Fruit fly (Drosophila melanogaster) whole organism, embryonic: ENCODE results near the gene Rab3-GEF.

Experiments used
- Adf1 ChIP-seq: fragments of 200-800 bp; sonication (Bioruptor generic); IDR thresholded peaks from 2 replicates; pipeline ENCODE4 v1.3.6; 2022; ENCODE audit warnings: missing biosample characterization, missing genetic modification characterization
- Awh ChIP-seq: fragments of 200-800 bp; sonication (Bioruptor generic); IDR thresholded peaks from 2 replicates; pipeline ENCODE4, ENCODE4 v1.3.6; 2022; ENCODE audit warnings: missing biosample characterization, missing genetic modification characterization
- CG11456 ChIP-seq: fragments of 200-800 bp; sonication (Bioruptor generic); IDR thresholded peaks from 3 replicates; pipeline ENCODE4 v1.3.6; 2022; ENCODE audit warnings: missing biosample characterization, missing genetic modification characterization
- CG11696 ChIP-seq: fragments of 200-800 bp; sonication (Bioruptor generic); IDR thresholded peaks from 2 replicates; pipeline ENCODE4 v1.3.6; 2022; ENCODE audit warnings: missing biosample characterization, missing genetic modification characterization
- CG13123 ChIP-seq: fragments of 200-800 bp; sonication (Bioruptor generic); optimal IDR thresholded peaks from 2 replicates; lab custom pipeline; 2016; ENCODE audit warnings: missing biosample characterization, missing genetic modification characterization
- CG13624 ChIP-seq: fragments of 200-800 bp; sonication (Bioruptor generic); optimal IDR thresholded peaks from 2 replicates; lab custom pipeline; 2016; ENCODE audit warnings: missing biosample characterization, missing genetic modification characterization
- CG15011 ChIP-seq: fragments of 200-800 bp; sonication (Bioruptor generic); optimal IDR thresholded peaks from 3 replicates; lab custom pipeline; 2018; ENCODE audit warnings: missing biosample characterization, mild to moderate bottlenecking, missing genetic modification characterization
- CG1647 ChIP-seq: fragments of 200-800 bp; sonication (Bioruptor generic); optimal IDR thresholded peaks from 3 replicates; lab custom pipeline; 2016; ENCODE audit warnings: missing biosample characterization, missing genetic modification characterization
- CG17829 ChIP-seq: fragments of 200-800 bp; optimal IDR thresholded peaks from 2 replicates; lab custom pipeline; 2019; ENCODE audit warnings: missing biosample characterization, mild to moderate bottlenecking, missing genetic modification characterization, moderate library complexity
- CG18011 ChIP-seq: fragments of 200-800 bp; sonication (Bioruptor generic); optimal IDR thresholded peaks from 2 replicates; lab custom pipeline; 2017; ENCODE audit warnings: missing biosample characterization, missing genetic modification characterization, mild to moderate bottlenecking, moderate library complexity, missing genotype
- CG18476 ChIP-seq: fragments of 200-800 bp; sonication (Bioruptor generic); optimal IDR thresholded peaks from 2 replicates; lab custom pipeline; 2016; ENCODE audit warnings: missing biosample characterization, mild to moderate bottlenecking, missing genetic modification characterization
- CG18599 ChIP-seq: fragments of 200-800 bp; sonication (Bioruptor generic); optimal IDR thresholded peaks from 3 replicates; lab custom pipeline; 2017; ENCODE audit warnings: missing biosample characterization, missing genetic modification characterization, mild to moderate bottlenecking, moderate library complexity, missing genetic modification reagents
- CG2129 ChIP-seq: fragments of 200-800 bp; sonication (Bioruptor generic); IDR thresholded peaks from 2 replicates; pipeline ENCODE4 v1.3.6; 2022; ENCODE audit warnings: missing biosample characterization, missing genetic modification characterization; ENCODE audit not compliant: partially characterized antibody
- CG3065 ChIP-seq: fragments of 200-800 bp; sonication (Bioruptor generic); optimal IDR thresholded peaks from 2 replicates; lab custom pipeline; 2016; ENCODE audit warnings: missing biosample characterization, missing genetic modification characterization
- CG31388 ChIP-seq: fragments of 200-800 bp; sonication (Bioruptor generic); optimal IDR thresholded peaks from 2 replicates; lab custom pipeline; 2016; ENCODE audit warnings: missing biosample characterization, missing genetic modification characterization
- CG3838 ChIP-seq: fragments of 200-800 bp; sonication (Bioruptor generic); optimal IDR thresholded peaks from 3 replicates; lab custom pipeline; 2016; ENCODE audit warnings: missing biosample characterization, missing genetic modification characterization
- CG3847 ChIP-seq: fragments of 200-800 bp; sonication (Bioruptor generic); IDR thresholded peaks from 2 replicates; pipeline ENCODE4 v1.3.6; 2022; ENCODE audit warnings: missing biosample characterization, missing genetic modification characterization
- CG4854 ChIP-seq: fragments of 200-800 bp; sonication (Bioruptor generic); optimal IDR thresholded peaks from 2 replicates; lab custom pipeline; 2016; ENCODE audit warnings: missing biosample characterization, missing genetic modification characterization, inconsistent platforms
- CG6175 ChIP-seq: fragments of 200-800 bp; sonication (Bioruptor generic); IDR thresholded peaks from 3 replicates; pipeline ENCODE4 v1.3.6; 2022; ENCODE audit warnings: missing biosample characterization, missing genetic modification characterization
- CG7357 ChIP-seq: fragments of 200-800 bp; sonication (Bioruptor generic); IDR thresholded peaks from 3 replicates; pipeline ENCODE4 v1.3.6; 2022; ENCODE audit warnings: missing biosample characterization, missing genetic modification characterization
- CG7786 ChIP-seq: fragments of 200-800 bp; sonication (Bioruptor generic); optimal IDR thresholded peaks from 2 replicates; lab custom pipeline; 2016; ENCODE audit warnings: missing biosample characterization, missing genetic modification characterization
- CG7963 ChIP-seq: fragments of 200-800 bp; sonication (Bioruptor generic); IDR thresholded peaks from 3 replicates; pipeline ENCODE4 v1.3.6; 2022; ENCODE audit warnings: missing biosample characterization, missing genetic modification characterization; ENCODE audit not compliant: partially characterized antibody
- CG9727 ChIP-seq: fragments of 200-800 bp; sonication (Bioruptor generic); optimal IDR thresholded peaks from 3 replicates; lab custom pipeline; 2017; ENCODE audit warnings: missing biosample characterization, mild to moderate bottlenecking, missing genetic modification characterization
- CG9817 ChIP-seq: fragments of 200-800 bp; sonication (Bioruptor generic); optimal IDR thresholded peaks from 2 replicates; lab custom pipeline; 2018; ENCODE audit warnings: missing biosample characterization, mild to moderate bottlenecking, missing genetic modification characterization, moderate library complexity
- Doc2 ChIP-seq: fragments of 200-800 bp; sonication (Bioruptor generic); IDR thresholded peaks from 2 replicates; pipeline ENCODE4 v1.3.6; 2022; ENCODE audit warnings: missing biosample characterization, missing genetic modification characterization
- H15 ChIP-seq: fragments of 200-800 bp; sonication (Bioruptor generic); IDR thresholded peaks from 3 replicates; pipeline ENCODE4 v1.3.6; 2022; ENCODE audit warnings: missing biosample characterization, missing genetic modification characterization
- Hr3 ChIP-seq: fragments of 200-800 bp; sonication (Bioruptor generic); optimal IDR thresholded peaks from 3 replicates; lab custom pipeline; 2016; ENCODE audit warnings: missing biosample characterization, missing genetic modification characterization
- Kr ChIP-seq: fragments of 200-800 bp; sonication (Bioruptor generic); optimal IDR thresholded peaks from 2 replicates; lab custom pipeline; 2017; ENCODE audit warnings: missing biosample characterization, mild to moderate bottlenecking, missing genetic modification characterization
- Optix ChIP-seq: fragments of 200-800 bp; sonication (Bioruptor generic); IDR thresholded peaks from 3 replicates; pipeline ENCODE4 v1.3.6; 2022; ENCODE audit warnings: missing biosample characterization, missing genetic modification characterization
- PHDP ChIP-seq: fragments of 200-800 bp; sonication (Bioruptor generic); optimal IDR thresholded peaks from 3 replicates; lab custom pipeline; 2018; ENCODE audit warnings: missing biosample characterization, mild to moderate bottlenecking, missing genetic modification characterization, moderate library complexity
- Sox102F ChIP-seq: fragments of 200-800 bp; sonication (Bioruptor generic); optimal IDR thresholded peaks from 2 replicates; lab custom pipeline; 2018; ENCODE audit warnings: missing biosample characterization, mild to moderate bottlenecking, missing genetic modification characterization, moderate library complexity
- Tbp ChIP-seq: fragments of >200 bp; optimal IDR thresholded peaks from 2 replicates; lab custom pipeline; 2018; ENCODE audit warnings: missing biosample characterization, missing genetic modification characterization
- cg ChIP-seq: fragments of 200-800 bp; sonication (Bioruptor generic); optimal IDR thresholded peaks from 3 replicates; lab custom pipeline; 2019; ENCODE audit warnings: missing biosample characterization, mild to moderate bottlenecking, missing genetic modification characterization, moderate library complexity
- en ChIP-seq: fragments of 200-800 bp; sonication (Bioruptor generic); optimal IDR thresholded peaks from 2 replicates; lab custom pipeline; 2016; ENCODE audit warnings: missing biosample characterization, missing genetic modification characterization
- exex ChIP-seq: fragments of 200-800 bp; sonication (Bioruptor generic); optimal IDR thresholded peaks from 4 replicates; lab custom pipeline; 2018; ENCODE audit warnings: missing biosample characterization, mild to moderate bottlenecking, missing genetic modification characterization, moderate library complexity
- ken ChIP-seq: fragments of 200-800 bp; sonication (Bioruptor generic); IDR thresholded peaks from 3 replicates; pipeline ENCODE4 v1.3.6; 2022; ENCODE audit warnings: missing biosample characterization, missing genetic modification characterization
- mld ChIP-seq: fragments of 200-800 bp; sonication (Bioruptor generic); IDR thresholded peaks from 3 replicates; pipeline ENCODE4 v1.3.6; 2022; ENCODE audit warnings: missing biosample characterization, missing genetic modification characterization; ENCODE audit not compliant: partially characterized antibody
- nerfin-1 ChIP-seq: fragments of 200-800 bp; sonication (Bioruptor generic); optimal IDR thresholded peaks from 3 replicates; lab custom pipeline; 2019; ENCODE audit warnings: missing biosample characterization, mild to moderate bottlenecking, missing genetic modification characterization, moderate library complexity
- prd ChIP-seq, 3 experiments: fragments of >200 bp in 2 of 3; fragments of 200-800 bp in 1 of 3; sonication (Bioruptor generic) in 1 of 3; optimal IDR thresholded peaks in 2 of 3; IDR thresholded peaks in 1 of 3; 2 replicates in 2 of 3; 3 replicates in 1 of 3; pipeline versions ENCODE4 v1.3.6 to Lab custom; 2017 to 2022; ENCODE audit warnings: missing biosample characterization in 1 of 3, missing genetic modification characterization in 1 of 3
- pros ChIP-seq: fragments of 200-800 bp; sonication (Bioruptor generic); optimal IDR thresholded peaks from 3 replicates; lab custom pipeline; 2019; ENCODE audit warnings: missing biosample characterization, mild to moderate bottlenecking, missing genetic modification characterization, moderate library complexity
- pzg ChIP-seq: fragments of 200-800 bp; sonication (Bioruptor generic); optimal IDR thresholded peaks from 3 replicates; lab custom pipeline; 2018; ENCODE audit warnings: missing biosample characterization, mild to moderate bottlenecking, missing genetic modification characterization, moderate library complexity
- rib ChIP-seq: fragments of 200-800 bp; sonication (Bioruptor generic); IDR thresholded peaks from 2 replicates; pipeline ENCODE4 v1.3.6; 2022; ENCODE audit warnings: missing biosample characterization, missing genetic modification characterization
- salm ChIP-seq: fragments of 200-800 bp; sonication (Bioruptor generic); optimal IDR thresholded peaks from 2 replicates; lab custom pipeline; 2018; ENCODE audit warnings: missing biosample characterization, mild to moderate bottlenecking, missing genetic modification characterization
- slou ChIP-seq: fragments of 200-800 bp; sonication (Bioruptor generic); optimal IDR thresholded peaks from 3 replicates; lab custom pipeline; 2016; ENCODE audit warnings: missing biosample characterization, missing genetic modification characterization
- sna ChIP-seq: fragments of 200-800 bp; sonication (Bioruptor generic); IDR thresholded peaks from 2 replicates; pipeline ENCODE4 v1.3.6; 2022; ENCODE audit warnings: missing biosample characterization, missing genetic modification characterization; ENCODE audit not compliant: partially characterized antibody
- stwl ChIP-seq: fragments of 200-800 bp; sonication (Bioruptor generic); optimal IDR thresholded peaks from 3 replicates; lab custom pipeline; 2018; ENCODE audit warnings: missing biosample characterization, mild to moderate bottlenecking, missing genetic modification characterization, moderate library complexity
- tgo ChIP-seq: fragments of 200-800 bp; sonication (Bioruptor generic); IDR thresholded peaks from 3 replicates; pipeline ENCODE4 v1.3.6; 2022; ENCODE audit warnings: missing biosample characterization, missing genetic modification characterization
- wor ChIP-seq: fragments of 200-800 bp; sonication (Bioruptor generic); IDR thresholded peaks from 2 replicates; pipeline ENCODE4 v1.3.6; 2022; ENCODE audit warnings: missing biosample characterization, missing genetic modification characterization
- z ChIP-seq: fragments of 200-800 bp; sonication (Bioruptor generic); IDR thresholded peaks from 3 replicates; pipeline ENCODE4 v1.3.6; 2022; ENCODE audit warnings: missing biosample characterization, missing genetic modification characterization

The Rab3-GEF gene

dm6 chrX:15084580-15085138 is 4.8 kb upstream of the Rab3-GEF start, which contains the start of gene Cox17 (continued):
- TF ChIP-seq exex (peak; percentile 47), Tbp (GFP tag; lab: Kevin White, UChicago) (no peak), tgo (peak; percentile 65), Adf1 (no peak), CG9727 (GFP tag; lab: Kevin White, UChicago) (peak; percentile 88), CG7357 (GFP tag; lab: Robert Waterston, UW) (peak; percentile 56; the same call in 2 of the 3 replicates), CG11456 (GFP tag; lab: Robert Waterston, UW) (peak; percentile 75; the same call in 2 of the 3 replicates), Doc2 (GFP tag; lab: Robert Waterston, UW) (no peak), CG13123 (GFP tag; lab: Kevin White, UChicago) (peak; percentile 65), stwl (tag; lab: Kevin White, UChicago) (peak; percentile 49), CG4854 (peak; percentile 56), CG7963 (GFP tag; lab: Robert Waterston, UW) (peak; percentile 47; the same call in 1 of the 3 replicates), wor (no peak; the same call in 1 of the 2 replicates), pzg (GFP tag; lab: Kevin White, UChicago) (peak; percentile 46), CG15011 (GFP tag; lab: Kevin White, UChicago) (peak; percentile 78), Sox102F (GFP tag; lab: Kevin White, UChicago) (peak; percentile 78), z (GFP tag; lab: Robert Waterston, UW) (no peak), pros (no peak), CG6175 (GFP tag; lab: Robert Waterston, UW) (no peak), cg (GFP tag; lab: Kevin White, UChicago) (no peak), CG2129 (no peak; the same call in 1 of the 2 replicates), slou (GFP tag; lab: Kevin White, UChicago) (peak; percentile 85), salm (tag; lab: Kevin White, UChicago) (peak; percentile 6), CG31388 (GFP tag; lab: Kevin White, UChicago) (peak; percentile 62), ken (peak; percentile 69; the same call in 2 of the 3 replicates), CG11696 (GFP tag; lab: Robert Waterston, UW) (no peak), CG9817 (peak; percentile 83), CG3847 (GFP tag; lab: Robert Waterston, UW) (peak; percentile 83), CG3065 (GFP tag; lab: Kevin White, UChicago) (peak; percentile 60), rib (GFP tag; lab: Robert Waterston, UW) (no peak), Awh (GFP tag; lab: Robert Waterston, UW) (no peak), prd (optimal IDR thresholded peaks at IDR 0.05; lab: Kevin White, UChicago) (no peak), prd (GFP tag; IDR thresholded peaks at IDR 0.05; lab: Robert Waterston, UW) (peak; percentile 79), Hr3 (GFP tag; lab: Kevin White, UChicago) (peak; percentile 88), CG7786 (peak; percentile 60), PHDP (peak; percentile 73), CG3838 (GFP tag; lab: Kevin White, UChicago) (peak; percentile 30), en (no peak), CG17829 (peak; percentile 82), CG13624 (GFP tag; lab: Kevin White, UChicago) (peak; percentile 55), CG18011 (GFP tag; lab: Kevin White, UChicago) (peak; percentile 57), CG18599 (peak; percentile 83), H15 (GFP tag; lab: Robert Waterston, UW) (0 out of 3 replicates have a peak, but pooled peaks have one; percentile 31), mld (GFP tag; lab: Robert Waterston, UW) (peak; percentile 64; the same call in 1 of the 3 replicates), Optix (GFP tag; lab: Robert Waterston, UW) (peak; percentile 44; the same call in 1 of the 3 replicates), CG18476 (GFP tag; lab: Kevin White, UChicago) (peak; percentile 85), nerfin-1 (peak; percentile 75), Kr (GFP tag; lab: Kevin White, UChicago) (no peak), sna (GFP tag; lab: Robert Waterston, UW) (peak; percentile 75), CG1647 (GFP tag; lab: Kevin White, UChicago) (peak; percentile 63)
